Fruit fly (Drosophila melanogaster) whole organism, embryonic: ENCODE results near the gene jagn.
A peak's percentile ranks its signal among the peaks of the same experiment; 100 is the strongest.

Experiments
- Bgb ChIP-seq: fragments of 200-800 bp; sonication (Bioruptor generic); IDR thresholded peaks from 2 replicates; pipeline ENCODE4 v1.3.6; 2022; ENCODE audit warnings: missing biosample characterization, missing genetic modification characterization; ENCODE audit not compliant: partially characterized antibody
- CG10543 ChIP-seq: fragments of 200-800 bp; sonication (Bioruptor generic); optimal IDR thresholded peaks from 3 replicates; lab custom pipeline; 2017; ENCODE audit warnings: missing biosample characterization, mild to moderate bottlenecking, missing genetic modification characterization, moderate library complexity
- CG10959 ChIP-seq: fragments of 200-800 bp; sonication (Bioruptor generic); IDR thresholded peaks from 2 replicates; pipeline ENCODE4 v1.3.6; 2022; ENCODE audit warnings: missing biosample characterization, missing genetic modification characterization
- CG10979 ChIP-seq: fragments of 200-800 bp; sonication (Bioruptor generic); optimal IDR thresholded peaks from 2 replicates; lab custom pipeline; 2018; ENCODE audit warnings: missing biosample characterization, mild to moderate bottlenecking, missing genetic modification characterization, moderate library complexity
- CG11398 ChIP-seq: fragments of 200-800 bp; sonication (Bioruptor generic); optimal IDR thresholded peaks from 2 replicates; lab custom pipeline; 2016; ENCODE audit warnings: missing biosample characterization, missing genetic modification characterization
- CG12219 ChIP-seq: fragments of 200-800 bp; sonication (Bioruptor generic); optimal IDR thresholded peaks from 3 replicates; lab custom pipeline; 2018; ENCODE audit warnings: missing biosample characterization, mild to moderate bottlenecking, missing genetic modification characterization
- CG12942 ChIP-seq: fragments of 200-800 bp; sonication (Bioruptor generic); optimal IDR thresholded peaks from 3 replicates; lab custom pipeline; 2016; ENCODE audit warnings: missing biosample characterization, missing genetic modification characterization
- CG13894 ChIP-seq: fragments of 200-800 bp; sonication (Bioruptor generic); optimal IDR thresholded peaks from 3 replicates; lab custom pipeline; 2018; ENCODE audit warnings: missing biosample characterization, mild to moderate bottlenecking, missing genetic modification characterization, moderate library complexity
- CG1529 ChIP-seq: fragments of 200-800 bp; sonication (Bioruptor generic); optimal IDR thresholded peaks from 3 replicates; lab custom pipeline; 2018; ENCODE audit warnings: missing biosample characterization, missing genetic modification characterization
- CG1603 ChIP-seq: fragments of 200-800 bp; sonication (Bioruptor generic); optimal IDR thresholded peaks from 2 replicates; lab custom pipeline; 2019; ENCODE audit warnings: missing biosample characterization, mild to moderate bottlenecking, missing genetic modification characterization, moderate library complexity
- CG16863 ChIP-seq: fragments of 200-800 bp; sonication (Bioruptor generic); optimal IDR thresholded peaks from 3 replicates; lab custom pipeline; 2016; ENCODE audit warnings: missing biosample characterization, missing genetic modification characterization
- CG17829 ChIP-seq: fragments of 200-800 bp; optimal IDR thresholded peaks from 2 replicates; lab custom pipeline; 2019; ENCODE audit warnings: missing biosample characterization, mild to moderate bottlenecking, missing genetic modification characterization, moderate library complexity
- CG18011 ChIP-seq: fragments of 200-800 bp; sonication (Bioruptor generic); optimal IDR thresholded peaks from 2 replicates; lab custom pipeline; 2017; ENCODE audit warnings: missing biosample characterization, missing genetic modification characterization, mild to moderate bottlenecking, moderate library complexity, missing genotype
- CG2202 ChIP-seq: fragments of 200-800 bp; sonication (Bioruptor generic); optimal IDR thresholded peaks from 2 replicates; lab custom pipeline; 2018; ENCODE audit warnings: missing biosample characterization, mild to moderate bottlenecking, missing genetic modification characterization
- CG2712 ChIP-seq: fragments of 200-800 bp; optimal IDR thresholded peaks from 3 replicates; lab custom pipeline; 2019; ENCODE audit warnings: missing biosample characterization, mild to moderate bottlenecking, missing genetic modification characterization, moderate library complexity
- CG30020 ChIP-seq: fragments of 200-800 bp; optimal IDR thresholded peaks from 2 replicates; lab custom pipeline; 2019; ENCODE audit warnings: missing biosample characterization, mild to moderate bottlenecking, missing genetic modification characterization, moderate library complexity
- CG30403 ChIP-seq: fragments of 200-800 bp; sonication (Bioruptor generic); optimal IDR thresholded peaks from 3 replicates; lab custom pipeline; 2016; ENCODE audit warnings: missing biosample characterization, missing genetic modification characterization
- CG33213 ChIP-seq: fragments of 200-800 bp; sonication (Bioruptor generic); optimal IDR thresholded peaks from 3 replicates; lab custom pipeline; 2016; ENCODE audit warnings: missing biosample characterization, missing genetic modification characterization
- CG43689 ChIP-seq: fragments of 200-800 bp; sonication (Bioruptor generic); IDR thresholded peaks from 2 replicates; pipeline ENCODE4 v1.3.6; 2022; ENCODE audit warnings: missing biosample characterization, missing genetic modification characterization
- CG4424 ChIP-seq: fragments of 200-800 bp; sonication (Bioruptor generic); optimal IDR thresholded peaks from 3 replicates; lab custom pipeline; 2016; ENCODE audit warnings: missing biosample characterization, missing genetic modification characterization
- CG4854 ChIP-seq: fragments of 200-800 bp; sonication (Bioruptor generic); optimal IDR thresholded peaks from 2 replicates; lab custom pipeline; 2016; ENCODE audit warnings: missing biosample characterization, missing genetic modification characterization, inconsistent platforms
- CG6765 ChIP-seq: fragments of 200-800 bp; sonication (Bioruptor generic); optimal IDR thresholded peaks from 3 replicates; lab custom pipeline; 2017; ENCODE audit warnings: missing biosample characterization, mild to moderate bottlenecking, missing genetic modification characterization
- CG7786 ChIP-seq: fragments of 200-800 bp; sonication (Bioruptor generic); optimal IDR thresholded peaks from 2 replicates; lab custom pipeline; 2016; ENCODE audit warnings: missing biosample characterization, missing genetic modification characterization
- CG7963 ChIP-seq: fragments of 200-800 bp; sonication (Bioruptor generic); IDR thresholded peaks from 3 replicates; pipeline ENCODE4 v1.3.6; 2022; ENCODE audit warnings: missing biosample characterization, missing genetic modification characterization; ENCODE audit not compliant: partially characterized antibody
- CG9797 ChIP-seq: fragments of 200-800 bp; sonication (Bioruptor generic); optimal IDR thresholded peaks from 3 replicates; lab custom pipeline; 2018; ENCODE audit warnings: missing biosample characterization, mild to moderate bottlenecking, missing genetic modification characterization
- D ChIP-seq, 2 experiments: fragments of 200-800 bp in 1 of 2; fragments of >200 bp in 1 of 2; sonication (Bioruptor generic) in 1 of 2; optimal IDR thresholded peaks; 2 replicates in 1 of 2; 3 replicates in 1 of 2; lab custom pipeline; 2017; ENCODE audit warnings: mild to moderate bottlenecking in 1 of 2, missing biosample characterization in 1 of 2, missing genetic modification characterization in 1 of 2, missing genetic modification reagents in 1 of 2
- Doc2 ChIP-seq: fragments of 200-800 bp; sonication (Bioruptor generic); IDR thresholded peaks from 2 replicates; pipeline ENCODE4 v1.3.6; 2022; ENCODE audit warnings: missing biosample characterization, missing genetic modification characterization
- E2f1 ChIP-seq: fragments of 200-800 bp; sonication (Bioruptor generic); IDR thresholded peaks from 2 replicates; pipeline ENCODE4 v1.3.6; 2022; ENCODE audit warnings: missing biosample characterization, missing genetic modification characterization
- Hey ChIP-seq: fragments of 200-800 bp; sonication (Bioruptor generic); optimal IDR thresholded peaks from 3 replicates; lab custom pipeline; 2018; ENCODE audit warnings: missing biosample characterization, mild to moderate bottlenecking, missing genetic modification characterization
- HmgZ ChIP-seq: fragments of 200-800 bp; sonication (Bioruptor generic); optimal IDR thresholded peaks from 2 replicates; lab custom pipeline; 2018; ENCODE audit warnings: missing biosample characterization, mild to moderate bottlenecking, missing genetic modification characterization
- Hmx ChIP-seq: fragments of 200-800 bp; sonication (Bioruptor generic); optimal IDR thresholded peaks from 2 replicates; lab custom pipeline; 2016; ENCODE audit warnings: missing biosample characterization, missing genetic modification characterization
- MBD-R2 ChIP-seq: fragments of 200-800 bp; sonication (Bioruptor generic); IDR thresholded peaks from 2 replicates; pipeline ENCODE4 v1.3.6; 2022; ENCODE audit warnings: missing biosample characterization, missing genetic modification characterization
- Max ChIP-seq: fragments of 200-800 bp; sonication (Bioruptor generic); optimal IDR thresholded peaks from 2 replicates; lab custom pipeline; 2016; ENCODE audit warnings: missing biosample characterization, mild to moderate bottlenecking, missing genetic modification characterization
- NC2α ChIP-seq: fragments of 200-800 bp; sonication (Bioruptor generic); optimal IDR thresholded peaks from 2 replicates; lab custom pipeline; 2016; ENCODE audit warnings: missing biosample characterization, missing genetic modification characterization
- Taf1 ChIP-seq: fragments of 200-800 bp; sonication (Bioruptor generic); IDR thresholded peaks from 2 replicates; pipeline ENCODE4 v1.3.6; 2022; ENCODE audit warnings: missing biosample characterization, missing genetic modification characterization
- ab ChIP-seq: fragments of 200-800 bp; sonication (Bioruptor generic); optimal IDR thresholded peaks from 2 replicates; lab custom pipeline; 2016; ENCODE audit warnings: missing biosample characterization, missing genetic modification characterization
- chm ChIP-seq: fragments of 200-800 bp; sonication (Bioruptor generic); IDR thresholded peaks from 2 replicates; pipeline ENCODE4 v1.3.6; 2022; ENCODE audit warnings: missing biosample characterization, missing genetic modification characterization
- disco-r ChIP-seq: fragments of 200-800 bp; sonication (Bioruptor generic); optimal IDR thresholded peaks from 2 replicates; lab custom pipeline; 2016; ENCODE audit warnings: missing biosample characterization, missing genetic modification characterization
- fd64A ChIP-seq: fragments of 200-800 bp; sonication (Bioruptor generic); optimal IDR thresholded peaks from 3 replicates; lab custom pipeline; 2018; ENCODE audit warnings: missing biosample characterization, mild to moderate bottlenecking, missing genetic modification characterization
- fd96Cb ChIP-seq: fragments of 200-800 bp; sonication (Bioruptor generic); optimal IDR thresholded peaks from 2 replicates; lab custom pipeline; 2018; ENCODE audit warnings: missing biosample characterization, mild to moderate bottlenecking, missing genetic modification characterization, moderate library complexity
- kay ChIP-seq: fragments of 200-800 bp; sonication (Bioruptor generic); optimal IDR thresholded peaks from 2 replicates; lab custom pipeline; 2016; ENCODE audit warnings: missing biosample characterization, missing genetic modification characterization
- kni ChIP-seq: fragments of 200-800 bp; sonication (Bioruptor generic); optimal IDR thresholded peaks from 3 replicates; lab custom pipeline; 2017; ENCODE audit warnings: mild to moderate bottlenecking, missing biosample characterization, missing genetic modification reagents, missing genetic modification characterization
- nau ChIP-seq: fragments of 200-800 bp; sonication (Bioruptor generic); optimal IDR thresholded peaks from 3 replicates; lab custom pipeline; 2017; ENCODE audit warnings: missing biosample characterization, mild to moderate bottlenecking, missing genetic modification characterization, missing genetic modification reagents
- p53 ChIP-seq: fragments of 200-800 bp; sonication (Bioruptor generic); optimal IDR thresholded peaks from 2 replicates; lab custom pipeline; 2016; ENCODE audit warnings: missing biosample characterization, missing genetic modification characterization
- scrt ChIP-seq: fragments of 200-800 bp; sonication (Bioruptor generic); optimal IDR thresholded peaks from 2 replicates; lab custom pipeline; 2018; ENCODE audit warnings: missing biosample characterization, mild to moderate bottlenecking, missing genetic modification characterization, moderate library complexity
- seq ChIP-seq: fragments of 200-800 bp; sonication (Bioruptor generic); IDR thresholded peaks from 2 replicates; pipeline ENCODE4 v1.3.6; 2022; ENCODE audit warnings: missing biosample characterization, missing genetic modification characterization
- stwl ChIP-seq: fragments of 200-800 bp; sonication (Bioruptor generic); optimal IDR thresholded peaks from 3 replicates; lab custom pipeline; 2018; ENCODE audit warnings: missing biosample characterization, mild to moderate bottlenecking, missing genetic modification characterization, moderate library complexity
- tgo ChIP-seq: fragments of 200-800 bp; sonication (Bioruptor generic); IDR thresholded peaks from 3 replicates; pipeline ENCODE4 v1.3.6; 2022; ENCODE audit warnings: missing biosample characterization, missing genetic modification characterization
- toy ChIP-seq: fragments of 200-800 bp; sonication (Bioruptor generic); IDR thresholded peaks from 2 replicates; pipeline ENCODE4 v1.3.6; 2022; ENCODE audit warnings: missing biosample characterization, missing genetic modification characterization
- vfl ChIP-seq: fragments of 200-800 bp; sonication (Bioruptor generic); optimal IDR thresholded peaks from 2 replicates; lab custom pipeline; 2016; ENCODE audit warnings: missing biosample characterization, missing genetic modification characterization

Gene jagn

DNA sequence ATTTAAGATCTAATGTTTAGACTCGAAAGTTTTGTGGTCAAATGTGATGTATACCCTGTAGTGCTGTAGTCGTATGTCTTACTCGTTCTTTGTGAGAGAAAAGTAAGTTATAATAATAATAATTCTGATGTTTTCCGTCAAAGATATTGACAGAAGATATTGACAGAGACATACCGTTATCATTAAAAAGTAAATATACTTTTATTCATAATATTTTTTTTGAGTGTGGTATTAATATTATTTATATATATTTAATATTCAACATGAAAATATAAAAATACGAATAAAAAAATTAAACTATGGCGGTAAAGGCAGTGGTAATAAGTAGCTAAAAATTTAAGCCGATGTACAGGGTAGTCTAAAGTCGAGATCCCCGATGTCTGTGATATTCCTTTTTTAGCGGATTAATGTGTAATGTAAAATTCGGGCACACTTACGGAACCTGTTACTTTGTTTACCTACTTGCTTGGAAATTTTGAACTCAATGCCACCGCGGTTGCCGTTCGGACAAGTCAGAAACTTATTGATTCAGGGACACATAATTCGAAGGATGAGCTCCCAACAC lies 42.7 kb upstream of the jagn start, which contains the start of the genes CG2100 and CG1236 (continued):
- TF ChIP-seq E2f1 (GFP tag; lab: Robert Waterston, UW) (peak; percentile 81), Hmx (GFP tag; lab: Kevin White, UChicago) (no peak), NC2α (GFP tag; lab: Kevin White, UChicago) (no peak), ab (GFP tag; lab: Kevin White, UChicago) (peak; percentile 62), CG30403 (GFP tag; lab: Kevin White, UChicago) (peak; percentile 84), CG33213 (GFP tag; lab: Kevin White, UChicago) (peak; percentile 17), Doc2 (GFP tag; lab: Robert Waterston, UW) (no peak), MBD-R2 (GFP tag; lab: Robert Waterston, UW) (peak; percentile 72), CG2712 (tag; lab: Kevin White, UChicago) (peak; percentile 93), scrt (GFP tag; lab: Kevin White, UChicago) (peak; percentile 93), CG2202 (tag; lab: Kevin White, UChicago) (peak; percentile 38), toy (0 out of 2 replicates have a peak, but pooled peaks have one; percentile 39), CG9797 (peak; percentile 58), CG4854 (GFP tag; lab: Kevin White, UChicago) (peak; percentile 9), HmgZ (tag; lab: Kevin White, UChicago) (peak; percentile 58), CG30020 (peak; percentile 70), CG11398 (GFP tag; lab: Kevin White, UChicago) (peak; percentile 16), Taf1 (GFP tag; lab: Robert Waterston, UW) (0 out of 2 replicates have a peak, but pooled peaks have one; percentile 16), CG10959 (GFP tag; lab: Robert Waterston, UW) (peak; percentile 68), kni (GFP tag; lab: Kevin White, UChicago) (no peak), chm (GFP tag; lab: Robert Waterston, UW) (peak; percentile 79), stwl (tag; lab: Kevin White, UChicago) (peak; percentile 36), disco-r (peak; percentile 22), CG12942 (GFP tag; lab: Kevin White, UChicago) (peak; percentile 71), CG10979 (peak; percentile 90), tgo (GFP tag; lab: Robert Waterston, UW) (peak; percentile 82), CG10543 (GFP tag; lab: Kevin White, UChicago) (peak; percentile 59), D (optimal IDR thresholded peaks at IDR 0.05; lab: Kevin White, UChicago) (no peak), D (GFP tag; optimal IDR thresholded peaks at IDR 0.05; lab: Kevin White, UChicago) (peak; percentile 82), CG1529 (GFP tag; lab: Kevin White, UChicago) (peak; percentile 71), CG17829 (tag; lab: Kevin White, UChicago) (peak; percentile 91), fd96Cb (tag; lab: Kevin White, UChicago) (peak; percentile 87), Hey (tag; lab: Kevin White, UChicago) (no peak), fd64A (GFP tag; lab: Kevin White, UChicago) (no peak), CG7786 (no peak), CG43689 (GFP tag; lab: Robert Waterston, UW) (no peak), CG7963 (no peak), vfl (GFP tag; lab: Kevin White, UChicago) (peak; percentile 20), CG4424 (GFP tag; lab: Kevin White, UChicago) (peak; percentile 80), seq (GFP tag; lab: Robert Waterston, UW) (peak; percentile 66; the same call in 1 of the 2 replicates), Max (GFP tag; lab: Kevin White, UChicago) (peak; percentile 58), CG18011 (GFP tag; lab: Kevin White, UChicago) (peak; percentile 37), kay (peak; percentile 24), CG6765 (GFP tag; lab: Kevin White, UChicago) (peak; percentile 69), p53 (no peak), CG16863 (GFP tag; lab: Kevin White, UChicago) (peak; percentile 47), CG13894 (tag; lab: Kevin White, UChicago) (no peak), CG12219 (GFP tag; lab: Kevin White, UChicago) (peak; percentile 50), CG1603 (tag; lab: Kevin White, UChicago) (no peak), nau (GFP tag; lab: Kevin White, UChicago) (no peak), Bgb (GFP tag; lab: Robert Waterston, UW) (no peak)
